Worm (Caenorhabditis elegans) whole organism, young adult: ENCODE measurements around the gene bli-6.
"Not testable (repeated sequence)": the region's sequence is repeated elsewhere in the genome, so short reads cannot be mapped to it uniquely, and the experiment has no call there.

ENCODE experiments used
- F33H1.4 ChIP-seq: fragments of 200-800 bp; sonication (Bioruptor generic); IDR thresholded peaks from 2 replicates; pipeline ENCODE4 v1.3.6; 2022; ENCODE audit warnings: missing genetic modification reagents, missing genetic modification characterization, missing compliant biosample characterization
- F37B4.10 ChIP-seq: fragments of 200-800 bp; sonication (Bioruptor generic); IDR thresholded peaks from 2 replicates; pipeline ENCODE4 v1.3.6; 2022; ENCODE audit warnings: missing genetic modification characterization, missing compliant biosample characterization
- F39B2.1 ChIP-seq: fragments of 200-800 bp; sonication (Bioruptor generic); IDR thresholded peaks from 2 replicates; pipeline ENCODE4 v1.3.6; 2022; ENCODE audit warnings: missing genetic modification reagents, missing genetic modification characterization, missing compliant biosample characterization
- F57C9.4 ChIP-seq: sonication (generic microtip); optimal IDR thresholded peaks from 2 replicates; lab custom pipeline; 2017; ENCODE audit warnings: mild to moderate bottlenecking, missing genetic modification characterization, missing compliant biosample characterization
- cebp-1 ChIP-seq, 2 experiments: fragments of 200-800 bp in 1 of 2; sonication (Bioruptor generic) in 1 of 2; sonication (generic microtip) in 1 of 2; IDR thresholded peaks in 1 of 2; optimal IDR thresholded peaks in 1 of 2; 2 replicates each; pipeline versions ENCODE4 v1.3.6 to Lab custom; 2017 to 2022; ENCODE audit warnings: missing compliant biosample characterization in 2 of 2, missing genetic modification characterization in 2 of 2, mild to moderate bottlenecking in 1 of 2, missing genetic modification reagents in 1 of 2, moderate library complexity in 1 of 2
- ceh-27 ChIP-seq: fragments of 200-800 bp; sonication (Bioruptor generic); optimal IDR thresholded peaks from 2 replicates; lab custom pipeline; 2018; ENCODE audit warnings: mild to moderate bottlenecking, missing genetic modification characterization, moderate library complexity, missing compliant biosample characterization
- ceh-91 ChIP-seq: fragments of 200-800 bp; sonication (Bioruptor generic); IDR thresholded peaks from 2 replicates; pipeline ENCODE4 v1.3.6; 2022; ENCODE audit warnings: missing genetic modification reagents, missing genetic modification characterization, missing compliant biosample characterization
- dpl-1 ChIP-seq: fragments of 150-350 bp; optimal IDR thresholded peaks from 2 replicates; lab custom pipeline; 2014; ENCODE audit warnings: missing biosample characterization, missing genetic modification reagents, missing genetic modification characterization
- lsy-27 ChIP-seq: sonication (generic microtip); optimal IDR thresholded peaks from 2 replicates; lab custom pipeline; 2017; ENCODE audit warnings: missing genetic modification characterization, mild to moderate bottlenecking, missing compliant biosample characterization, antibody characterized with exemption, missing genotype, borderline replicate concordance; ENCODE audit not compliant: insufficient read depth
- nfya-1 ChIP-seq: sonication (generic microtip); optimal IDR thresholded peaks from 2 replicates; lab custom pipeline; 2017; ENCODE audit warnings: antibody characterized with exemption, missing compliant biosample characterization, missing genetic modification characterization, borderline replicate concordance; ENCODE audit not compliant: insufficient read depth
- nhr-27 ChIP-seq: fragments of 200-800 bp; sonication (Bioruptor generic); optimal IDR thresholded peaks from 2 replicates; lab custom pipeline; 2018; ENCODE audit warnings: mild to moderate bottlenecking, missing genetic modification characterization, moderate library complexity, missing compliant biosample characterization
- snpc-4 ChIP-seq, 5 experiments: fragments of 150-350 bp in 1 of 5; sonication (generic microtip) in 4 of 5; optimal IDR thresholded peaks; 2 replicates each; lab custom pipeline; 2014 to 2018; ENCODE audit warnings: missing genetic modification characterization in 5 of 5, missing biosample characterization in 3 of 5, antibody characterized with exemption in 2 of 5, mild to moderate bottlenecking in 2 of 5, missing compliant biosample characterization in 2 of 5, missing genotype in 2 of 5, moderate library complexity in 2 of 5, missing genetic modification reagents in 1 of 5
- tbp1 ChIP-seq: fragments of 200-800 bp; sonication (Bioruptor generic); optimal IDR thresholded peaks from 2 replicates; lab custom pipeline; 2018; ENCODE audit warnings: mild to moderate bottlenecking, missing genetic modification characterization, missing compliant biosample characterization

- TF ChIP-seq F39B2.1 (GFP tag; lab: Robert Waterston, UW); nfya-1 (tag; lab: Kevin White, UChicago); cebp-1 (GFP tag; IDR thresholded peaks at IDR 0.05; lab: Robert Waterston, UW); cebp-1 (tag; optimal IDR thresholded peaks at IDR 0.05; lab: Kevin White, UChicago); lsy-27 (tag; lab: Kevin White, UChicago); ceh-91; dpl-1 (GFP tag; lab: Kevin White, UChicago); F33H1.4 (GFP tag; lab: Robert Waterston, UW); F57C9.4 (tag; lab: Kevin White, UChicago); tbp1 (GFP tag; lab: Kevin White, UChicago); nhr-27 (tag; lab: Kevin White, UChicago); snpc-4 (GFP tag; optimal IDR thresholded peaks at IDR 0.05; lab: Kevin White, UChicago); snpc-4 (tag; optimal IDR thresholded peaks at IDR 0.05; lab: Kevin White, UChicago); F37B4.10 (GFP tag; lab: Robert Waterston, UW); ceh-27: not testable (repeated sequence)
Measured at ce11 chrIV:6347213-6347612, 29.7 kb upstream of the bli-6 start, which contains the start of gene Y73B6BL.289.
